Worm (Caenorhabditis elegans): ENCODE data around the gene ntl-11.

Gene ntl-11

DNA sequence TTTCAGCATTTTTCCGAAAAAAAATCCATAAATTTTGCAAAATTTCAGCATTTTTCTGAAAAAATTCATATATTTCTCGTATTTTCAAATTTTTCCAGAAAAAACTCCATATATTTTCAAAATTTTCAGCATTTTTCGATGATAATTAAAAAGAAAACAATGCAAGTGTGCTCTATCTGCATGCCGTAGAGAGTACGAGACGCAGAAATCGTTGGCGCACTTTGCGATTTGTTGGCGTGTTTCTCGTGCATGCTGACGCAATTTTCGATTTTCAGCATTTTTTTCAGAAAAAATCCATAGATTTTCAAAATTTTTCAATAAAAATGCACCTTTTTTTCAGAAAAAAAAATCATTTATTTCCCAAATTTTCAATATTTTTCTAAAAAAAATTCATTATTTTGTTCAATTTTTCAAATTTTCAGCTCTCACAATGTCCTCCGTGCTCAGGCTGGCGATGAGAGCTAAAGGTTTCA is 1.1 kb upstream of the ntl-11 start, which contains the start of gene Y73F8A.27 (continued):
- TF ChIP-seq lir-1 (GFP tag; conservative IDR thresholded peaks at IDR 0.05) (peak; percentile 79), F10E7.11 (tag; optimal IDR thresholded peaks at IDR 0.05) (peak; percentile 62), attf-3 (GFP tag; conservative IDR thresholded peaks at IDR 0.05) (no peak; the same call in 1 of the 2 replicates), bed-1 (GFP tag; IDR thresholded peaks at IDR 0.05) (no peak), hmg-20 (GFP tag; IDR thresholded peaks at IDR 0.05) (peak; percentile 68), pbrm-1 (GFP tag; IDR thresholded peaks at IDR 0.05) (peak; percentile 91), nfyb-1 (GFP tag; IDR thresholded peaks at IDR 0.05) (peak; percentile 92), B0261.1 (tag; optimal IDR thresholded peaks at IDR 0.05) (peak; percentile 10), mxl-1 (tag; optimal IDR thresholded peaks at IDR 0.05) (no peak), F55B11.4 (tag; optimal IDR thresholded peaks at IDR 0.05; ENCODE audit: borderline replicate concordance, insufficient read depth) (no peak), hrde-1 (tag; optimal IDR thresholded peaks at IDR 0.05; ENCODE audit: borderline replicate concordance) (peak; percentile 22), C17E4.6 (GFP tag; IDR thresholded peaks at IDR 0.05) (0 out of 2 replicates have a peak, but pooled peaks have one; percentile 56)

DNA sequence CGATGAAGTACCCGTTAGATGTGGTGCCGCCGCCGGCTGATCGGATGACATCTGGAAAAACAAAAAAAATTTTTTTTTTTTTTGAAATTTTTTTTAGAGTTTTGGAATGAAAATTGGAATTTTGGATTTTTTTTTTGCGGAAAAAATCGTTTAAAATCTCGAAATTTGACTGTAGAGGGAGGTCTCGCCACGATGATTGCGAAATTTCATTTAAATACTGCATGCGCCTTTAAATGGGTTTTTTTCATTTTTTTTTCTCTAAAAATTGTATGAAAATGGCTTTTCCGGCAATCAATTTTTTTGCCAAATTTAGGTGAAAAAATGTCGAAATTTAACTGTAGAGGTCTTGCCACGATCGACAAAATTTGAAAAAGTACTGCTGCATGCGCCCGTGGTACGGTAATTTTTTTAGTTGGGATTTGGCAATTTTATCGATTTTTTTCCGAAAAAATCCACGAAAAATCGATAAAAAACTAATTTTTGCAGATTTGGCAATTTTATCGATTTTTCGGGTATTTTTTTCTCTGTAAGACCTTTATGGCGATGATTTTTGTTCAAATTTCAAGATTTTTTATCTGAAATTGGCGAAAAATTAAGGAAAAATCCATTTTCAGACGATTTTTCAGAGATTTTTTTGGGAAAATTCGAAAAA is 18.0 kb downstream of the ntl-11 start, which contains the start of gene gtf-2H4:
Gene gtf-2H4, minus strand, starts transcription at position 51 of the 652 bp plus-strand sequence.
- TF ChIP-seq cebp-1 (GFP tag; IDR thresholded peaks at IDR 0.05) (no peak), cebp-1 (tag; optimal IDR thresholded peaks at IDR 0.05) (peak; percentile 38), F39B2.1 (GFP tag; IDR thresholded peaks at IDR 0.05) (no peak), rec-8 (tag; optimal IDR thresholded peaks at IDR 0.05) (no peak), fkh-3 (tag; optimal IDR thresholded peaks at IDR 0.05) (no peak), unc-130 (GFP tag; optimal IDR thresholded peaks at IDR 0.05) (no peak), pbrm-1 (GFP tag; IDR thresholded peaks at IDR 0.05) (no peak)

DNA sequence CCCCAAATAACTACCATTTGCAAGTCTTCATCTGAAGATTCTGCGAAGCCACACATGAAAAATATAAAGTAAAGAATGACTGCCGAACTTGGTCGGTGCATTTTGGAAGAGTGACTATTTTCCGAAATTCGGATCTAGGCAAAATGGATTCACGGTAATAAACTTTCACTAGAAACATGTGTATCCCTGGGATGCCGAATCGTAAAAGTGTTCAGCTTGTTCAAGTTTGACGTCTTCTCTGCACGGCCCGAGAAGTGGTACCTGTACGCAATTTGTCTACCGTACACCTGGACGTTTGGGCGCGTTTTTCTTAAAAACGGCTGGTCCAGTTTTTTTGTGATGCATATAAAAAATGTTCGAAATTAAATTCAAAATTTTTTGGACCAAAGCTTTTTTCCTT is 26.8 kb downstream of the ntl-11 start, which contains the start of gene Y73F8A.23:
Gene Y73F8A.23, minus strand, starts transcription at position 101 of the 400 bp plus-strand sequence.
- no peak for TF ChIP-seq dpl-1 (GFP tag; optimal IDR thresholded peaks at IDR 0.05)
- TF ChIP-seq hrde-1 (tag; optimal IDR thresholded peaks at IDR 0.05; ENCODE audit: borderline replicate concordance), result no peak
- no peak for TF ChIP-seq nhr-27 (tag; optimal IDR thresholded peaks at IDR 0.05)
- TF ChIP-seq attf-6 (GFP tag; IDR thresholded peaks at IDR 0.05), result no peak
- TF ChIP-seq ztf-28 (GFP tag; IDR thresholded peaks at IDR 0.05), result no peak
- no peak for TF ChIP-seq lin-35 (GFP tag; optimal IDR thresholded peaks at IDR 0.05)
- no peak for TF ChIP-seq hsf-1 (GFP tag; IDR thresholded peaks at IDR 0.05)
- no peak for TF ChIP-seq B0035.1 (tag; optimal IDR thresholded peaks at IDR 0.05)
- no peak for TF ChIP-seq Y95B8A.8 (GFP tag; IDR thresholded peaks at IDR 0.05)
- no peak for TF ChIP-seq somi-1 (GFP tag; optimal IDR thresholded peaks at IDR 0.05)
- TF ChIP-seq Y79H2A.3 (GFP tag; conservative IDR thresholded peaks at IDR 0.05), result no peak
- no peak for TF ChIP-seq ccch-3 (GFP tag; optimal IDR thresholded peaks at IDR 0.05)

DNA sequence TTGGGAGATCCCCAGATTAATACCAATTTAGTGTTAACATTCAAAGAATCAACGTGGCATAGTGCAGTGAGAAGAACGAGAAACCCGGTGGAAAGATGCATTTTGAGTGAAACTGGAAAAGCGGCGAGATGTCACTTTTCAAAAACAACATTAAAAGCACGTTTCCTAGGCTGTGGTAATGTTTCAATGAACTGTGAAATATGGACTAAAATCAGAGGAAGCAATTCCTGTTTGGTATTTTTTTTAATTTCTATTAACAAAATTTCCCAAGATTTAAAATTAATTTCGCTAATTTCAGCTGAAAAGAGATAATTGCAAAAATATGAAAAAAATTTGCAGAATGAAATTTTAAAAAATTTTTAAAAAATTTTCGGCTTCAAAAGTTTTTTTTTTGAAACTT is 30.0 kb downstream of the ntl-11 start, which contains the start of gene Y73F8A.22:
Gene Y73F8A.22, minus strand, starts transcription at position 101 of the 400 bp plus-strand sequence.
- TF ChIP-seq ztf-18 (tag; optimal IDR thresholded peaks at IDR 0.05), result no peak
- no peak for TF ChIP-seq snpc-3.4 (tag; optimal IDR thresholded peaks at IDR 0.05)
- no peak for TF ChIP-seq ztf-28 (GFP tag; IDR thresholded peaks at IDR 0.05)
- no peak for TF ChIP-seq B0019.2 (GFP tag; conservative IDR thresholded peaks at IDR 0.05)
- no peak for TF ChIP-seq aptf-3 (GFP tag; IDR thresholded peaks at IDR 0.05)

All from whole organism, young adult.